Worm (Caenorhabditis elegans) whole organism, young adult: Measurements from ENCODE around the gene znf-598.

Experiments used
- Y56A3A.18 ChIP-seq: fragments of 200-800 bp; sonication (Bioruptor generic); IDR thresholded peaks from 2 replicates; pipeline ENCODE4 v1.3.6; 2022; ENCODE audit warnings: missing genetic modification reagents, missing genetic modification characterization, missing compliant biosample characterization
- ama-1 ChIP-seq, 3 experiments: fragments of 150-350 bp in 1 of 3; sonication (generic microtip) in 2 of 3; optimal IDR thresholded peaks; 2 replicates each; lab custom pipeline; 2014 to 2018; ENCODE audit warnings: missing biosample characterization in 2 of 3, missing genetic modification characterization in 2 of 3, missing genetic modification reagents in 2 of 3
- nhr-27 ChIP-seq: fragments of 200-800 bp; sonication (Bioruptor generic); optimal IDR thresholded peaks from 2 replicates; lab custom pipeline; 2018; ENCODE audit warnings: mild to moderate bottlenecking, missing genetic modification characterization, moderate library complexity, missing compliant biosample characterization
- unc-62 ChIP-seq: fragments of 150-350 bp; optimal IDR thresholded peaks from 2 replicates; lab custom pipeline; 2014; ENCODE audit warnings: missing biosample characterization, missing genetic modification reagents, missing genetic modification characterization
- ztf-18 ChIP-seq: sonication (generic microtip); optimal IDR thresholded peaks from 2 replicates; lab custom pipeline; 2016; ENCODE audit warnings: missing genotype, mild to moderate bottlenecking, missing genetic modification characterization, missing compliant biosample characterization

DNA sequence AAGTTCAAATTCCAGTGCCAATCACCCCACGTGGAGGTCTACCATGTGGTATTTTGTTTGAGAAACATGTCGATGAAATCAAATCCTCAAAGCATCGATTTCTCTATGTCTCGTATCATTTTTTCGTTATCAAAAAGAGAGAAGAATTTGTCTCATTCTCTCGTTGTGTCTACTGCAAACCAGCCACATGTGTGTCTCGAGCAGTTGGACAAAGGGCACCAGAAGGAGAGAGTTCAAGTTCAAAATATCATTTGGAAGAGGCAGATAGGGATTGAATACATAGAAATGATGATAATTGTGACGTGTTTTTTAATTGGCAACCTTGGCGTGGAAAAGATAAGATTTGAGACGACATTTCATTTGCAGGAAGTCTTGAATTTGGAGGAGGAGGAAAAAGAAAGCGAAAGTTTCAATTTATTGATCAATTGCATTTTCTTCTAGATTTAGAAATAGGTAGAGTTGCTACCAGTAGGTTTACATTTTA lies 33.7 kb downstream of the znf-598 start:
- TF ChIP-seq nhr-27 (tag; lab: Kevin White, UChicago) = no peak
- TF ChIP-seq ztf-18 (tag; lab: Kevin White, UChicago) = no peak
- no peak for TF ChIP-seq unc-62 (GFP tag; lab: Kevin White, UChicago)
- TF ChIP-seq Y56A3A.18 (GFP tag; lab: Robert Waterston, UW) = 0 out of 2 replicates have a peak, but pooled peaks have one; percentile 36
- TF ChIP-seq ama-1 (optimal IDR thresholded peaks at IDR 0.05; lab: Kevin White, UChicago) = no peak
- TF ChIP-seq ama-1 (GFP tag; optimal IDR thresholded peaks at IDR 0.05; lab: Kevin White, UChicago) = no peak
